Worm (Caenorhabditis elegans) whole organism, late embryonic: ENCODE results near the gene C24A3.4.

Experiments
- C08G9.2 ChIP-seq: sonication (generic microtip); optimal IDR thresholded peaks from 2 replicates; lab custom pipeline; 2016; ENCODE audit warnings: mild to moderate bottlenecking, missing genetic modification characterization, moderate library complexity, missing compliant biosample characterization
- C38D4.7 ChIP-seq: fragments of 200-800 bp; sonication (Bioruptor generic); optimal IDR thresholded peaks from 2 replicates; lab custom pipeline; 2018; ENCODE audit warnings: mild to moderate bottlenecking, missing genetic modification characterization, moderate library complexity, missing compliant biosample characterization
- F13H6.1 ChIP-seq: sonication (generic microtip); optimal IDR thresholded peaks from 2 replicates; lab custom pipeline; 2016; ENCODE audit warnings: missing genetic modification characterization, missing compliant biosample characterization
- K02D7.2 ChIP-seq: sonication (generic microtip); optimal IDR thresholded peaks from 2 replicates; lab custom pipeline; 2017; ENCODE audit warnings: mild to moderate bottlenecking, missing genetic modification characterization, missing compliant biosample characterization
- K09A11.1 ChIP-seq: sonication (generic microtip); optimal IDR thresholded peaks from 2 replicates; lab custom pipeline; 2017; ENCODE audit warnings: antibody characterized with exemption, mild to moderate bottlenecking, missing genetic modification characterization, missing compliant biosample characterization; ENCODE audit not compliant: insufficient read depth
- T23F11.4 ChIP-seq: fragments of 200-800 bp; sonication (Bioruptor generic); optimal IDR thresholded peaks from 2 replicates; lab custom pipeline; 2018; ENCODE audit warnings: mild to moderate bottlenecking, missing genetic modification characterization, missing compliant biosample characterization
- Y22D7AL.16 ChIP-seq: sonication (generic microtip); optimal IDR thresholded peaks from 2 replicates; lab custom pipeline; 2016; ENCODE audit warnings: missing genetic modification characterization, missing compliant biosample characterization
- ahr-1 ChIP-seq: sonication (generic microtip); optimal IDR thresholded peaks from 2 replicates; lab custom pipeline; 2016; ENCODE audit warnings: missing genetic modification characterization, missing compliant biosample characterization
- ama-1 ChIP-seq: fragments of 150-350 bp; optimal IDR thresholded peaks from 2 replicates; lab custom pipeline; 2014
- ceh-14 ChIP-seq: sonication (generic microtip); optimal IDR thresholded peaks from 2 replicates; lab custom pipeline; 2016; ENCODE audit warnings: missing genotype, missing genetic modification characterization, missing compliant biosample characterization
- ceh-18 ChIP-seq: sonication (generic microtip); optimal IDR thresholded peaks from 2 replicates; lab custom pipeline; 2016; ENCODE audit warnings: missing genetic modification characterization, missing compliant biosample characterization
- ceh-19 ChIP-seq: fragments of 200-800 bp; sonication (Bioruptor generic); optimal IDR thresholded peaks from 2 replicates; lab custom pipeline; 2018; ENCODE audit warnings: mild to moderate bottlenecking, missing genetic modification characterization, missing compliant biosample characterization
- ceh-22 ChIP-seq: sonication (generic microtip); optimal IDR thresholded peaks from 2 replicates; lab custom pipeline; 2017; ENCODE audit warnings: missing biosample characterization, missing genetic modification characterization
- ceh-24 ChIP-seq: sonication (generic microtip); optimal IDR thresholded peaks from 2 replicates; lab custom pipeline; 2016; ENCODE audit warnings: mild to moderate bottlenecking, missing genetic modification characterization, missing compliant biosample characterization
- ceh-34 ChIP-seq: sonication (generic microtip); optimal IDR thresholded peaks from 2 replicates; lab custom pipeline; 2016; ENCODE audit warnings: mild to moderate bottlenecking, missing genetic modification characterization, missing compliant biosample characterization
- ceh-48 ChIP-seq: sonication (generic microtip); optimal IDR thresholded peaks from 2 replicates; lab custom pipeline; 2016; ENCODE audit warnings: missing genetic modification characterization, inconsistent platforms, missing compliant biosample characterization
- ceh-6 ChIP-seq: fragments of 200-800 bp; sonication (Bioruptor generic); optimal IDR thresholded peaks from 2 replicates; lab custom pipeline; 2018; ENCODE audit warnings: mild to moderate bottlenecking, missing genetic modification characterization, missing compliant biosample characterization
- che-1 ChIP-seq: sonication (generic microtip); optimal IDR thresholded peaks from 2 replicates; lab custom pipeline; 2016; ENCODE audit warnings: mild to moderate bottlenecking, missing genetic modification characterization, missing compliant biosample characterization
- dmd-4 ChIP-seq: sonication (generic microtip); optimal IDR thresholded peaks from 2 replicates; lab custom pipeline; 2016; ENCODE audit warnings: borderline replicate concordance, missing genetic modification characterization, missing compliant biosample characterization
- elt-2 ChIP-seq: sonication (generic microtip); optimal IDR thresholded peaks from 2 replicates; lab custom pipeline; 2016; ENCODE audit warnings: missing genetic modification reagents, missing genetic modification characterization, missing compliant biosample characterization
- ets-4 ChIP-seq: sonication (generic microtip); optimal IDR thresholded peaks from 2 replicates; lab custom pipeline; 2016; ENCODE audit warnings: missing genetic modification characterization, missing compliant biosample characterization
- eyg-1 ChIP-seq: sonication (generic microtip); optimal IDR thresholded peaks from 2 replicates; lab custom pipeline; 2016; ENCODE audit warnings: missing genotype, missing genetic modification characterization, missing compliant biosample characterization
- fkh-6 ChIP-seq: sonication (generic microtip); optimal IDR thresholded peaks from 2 replicates; lab custom pipeline; 2016; ENCODE audit warnings: missing genetic modification characterization, missing compliant biosample characterization
- gmeb-2 ChIP-seq: sonication (generic microtip); optimal IDR thresholded peaks from 2 replicates; lab custom pipeline; 2016; ENCODE audit warnings: missing genetic modification characterization, inconsistent platforms, missing compliant biosample characterization
- hlh-13 ChIP-seq: fragments of 200-800 bp; sonication (Bioruptor generic); optimal IDR thresholded peaks from 2 replicates; lab custom pipeline; 2018; ENCODE audit warnings: mild to moderate bottlenecking, missing genetic modification characterization, missing compliant biosample characterization
- hlh-15 ChIP-seq: sonication (generic microtip); optimal IDR thresholded peaks from 2 replicates; lab custom pipeline; 2016; ENCODE audit warnings: missing genetic modification characterization, missing compliant biosample characterization
- hlh-30 ChIP-seq: sonication (generic microtip); optimal IDR thresholded peaks from 2 replicates; lab custom pipeline; 2017; ENCODE audit warnings: antibody characterized with exemption, missing genetic modification characterization, missing compliant biosample characterization; ENCODE audit not compliant: insufficient read depth
- hlh-6 ChIP-seq: sonication (generic microtip); optimal IDR thresholded peaks from 2 replicates; lab custom pipeline; 2016; ENCODE audit warnings: missing genotype, missing genetic modification characterization, missing compliant biosample characterization
- hlh-8 ChIP-seq: sonication (generic microtip); optimal IDR thresholded peaks from 2 replicates; lab custom pipeline; 2016; ENCODE audit warnings: missing genotype, missing genetic modification characterization, missing compliant biosample characterization
- lin-11 ChIP-seq: fragments of 200-800 bp; sonication (Bioruptor generic); optimal IDR thresholded peaks from 2 replicates; lab custom pipeline; 2018; ENCODE audit warnings: mild to moderate bottlenecking, missing genetic modification characterization, missing compliant biosample characterization
- madf-2 ChIP-seq: sonication (generic microtip); optimal IDR thresholded peaks from 2 replicates; lab custom pipeline; 2017; ENCODE audit warnings: missing genetic modification characterization, missing compliant biosample characterization
- nhr-11 ChIP-seq: fragments of 150-350 bp; optimal IDR thresholded peaks from 2 replicates; lab custom pipeline; 2014; ENCODE audit warnings: missing biosample characterization, missing genetic modification characterization
- npax-4 ChIP-seq: sonication (generic microtip); optimal IDR thresholded peaks from 2 replicates; lab custom pipeline; 2016; ENCODE audit warnings: missing genetic modification characterization, missing compliant biosample characterization
- odd-2 ChIP-seq: sonication (generic microtip); optimal IDR thresholded peaks from 2 replicates; lab custom pipeline; 2017; ENCODE audit warnings: antibody characterized with exemption, mild to moderate bottlenecking, missing genetic modification characterization, missing compliant biosample characterization
- pat-9 ChIP-seq: fragments of 200-800 bp; sonication (Bioruptor generic); optimal IDR thresholded peaks from 2 replicates; lab custom pipeline; 2018; ENCODE audit warnings: mild to moderate bottlenecking, missing genetic modification characterization, moderate library complexity, missing compliant biosample characterization
- pax-1 ChIP-seq: fragments of 150-350 bp; optimal IDR thresholded peaks from 2 replicates; lab custom pipeline; 2014; ENCODE audit warnings: missing biosample characterization, missing genetic modification characterization
- pha-2 ChIP-seq: sonication (generic microtip); optimal IDR thresholded peaks from 2 replicates; lab custom pipeline; 2017; ENCODE audit warnings: mild to moderate bottlenecking, missing genetic modification characterization, missing compliant biosample characterization
- pha-4 ChIP-seq: fragments of 150-350 bp; optimal IDR thresholded peaks from 2 replicates; lab custom pipeline; 2018; ENCODE audit warnings: missing biosample characterization, missing genetic modification reagents, missing genetic modification characterization
- pqm-1 ChIP-seq: sonication (generic microtip); optimal IDR thresholded peaks from 2 replicates; lab custom pipeline; 2016; ENCODE audit warnings: missing genetic modification characterization, missing compliant biosample characterization
- pros-1 ChIP-seq: fragments of 150-350 bp; optimal IDR thresholded peaks from 2 replicates; lab custom pipeline; 2014; ENCODE audit warnings: missing biosample characterization, missing genetic modification reagents, missing genetic modification characterization
- ref-2 ChIP-seq: sonication (generic microtip); optimal IDR thresholded peaks from 2 replicates; lab custom pipeline; 2016; ENCODE audit warnings: missing genetic modification characterization, missing compliant biosample characterization
- rnt-1 ChIP-seq: sonication (generic microtip); optimal IDR thresholded peaks from 2 replicates; lab custom pipeline; 2016; ENCODE audit warnings: missing genetic modification characterization, missing compliant biosample characterization
- sdc-2 ChIP-seq: sonication (generic microtip); optimal IDR thresholded peaks from 2 replicates; lab custom pipeline; 2016; ENCODE audit warnings: missing genotype, missing genetic modification characterization, missing compliant biosample characterization
- syd-9 ChIP-seq: sonication (generic microtip); optimal IDR thresholded peaks from 2 replicates; lab custom pipeline; 2016; ENCODE audit warnings: mild to moderate bottlenecking, missing genetic modification characterization, moderate library complexity, missing compliant biosample characterization
- tbx-7 ChIP-seq: sonication (generic microtip); optimal IDR thresholded peaks from 2 replicates; lab custom pipeline; 2016; ENCODE audit warnings: missing genotype, missing genetic modification characterization, missing compliant biosample characterization
- unc-42 ChIP-seq: sonication (generic microtip); optimal IDR thresholded peaks from 2 replicates; lab custom pipeline; 2016; ENCODE audit warnings: missing genotype, missing genetic modification characterization, missing compliant biosample characterization
- unc-55 ChIP-seq: sonication (generic microtip); optimal IDR thresholded peaks from 2 replicates; lab custom pipeline; 2017; ENCODE audit warnings: missing biosample characterization, missing genetic modification reagents, missing genetic modification characterization
- unc-86 ChIP-seq: sonication (generic microtip); optimal IDR thresholded peaks from 2 replicates; lab custom pipeline; 2016; ENCODE audit warnings: missing genetic modification characterization, missing compliant biosample characterization
- zip-5 ChIP-seq: sonication (generic microtip); optimal IDR thresholded peaks from 2 replicates; lab custom pipeline; 2016; ENCODE audit warnings: missing genetic modification characterization, missing compliant biosample characterization

C24A3.4 gene

DNA sequence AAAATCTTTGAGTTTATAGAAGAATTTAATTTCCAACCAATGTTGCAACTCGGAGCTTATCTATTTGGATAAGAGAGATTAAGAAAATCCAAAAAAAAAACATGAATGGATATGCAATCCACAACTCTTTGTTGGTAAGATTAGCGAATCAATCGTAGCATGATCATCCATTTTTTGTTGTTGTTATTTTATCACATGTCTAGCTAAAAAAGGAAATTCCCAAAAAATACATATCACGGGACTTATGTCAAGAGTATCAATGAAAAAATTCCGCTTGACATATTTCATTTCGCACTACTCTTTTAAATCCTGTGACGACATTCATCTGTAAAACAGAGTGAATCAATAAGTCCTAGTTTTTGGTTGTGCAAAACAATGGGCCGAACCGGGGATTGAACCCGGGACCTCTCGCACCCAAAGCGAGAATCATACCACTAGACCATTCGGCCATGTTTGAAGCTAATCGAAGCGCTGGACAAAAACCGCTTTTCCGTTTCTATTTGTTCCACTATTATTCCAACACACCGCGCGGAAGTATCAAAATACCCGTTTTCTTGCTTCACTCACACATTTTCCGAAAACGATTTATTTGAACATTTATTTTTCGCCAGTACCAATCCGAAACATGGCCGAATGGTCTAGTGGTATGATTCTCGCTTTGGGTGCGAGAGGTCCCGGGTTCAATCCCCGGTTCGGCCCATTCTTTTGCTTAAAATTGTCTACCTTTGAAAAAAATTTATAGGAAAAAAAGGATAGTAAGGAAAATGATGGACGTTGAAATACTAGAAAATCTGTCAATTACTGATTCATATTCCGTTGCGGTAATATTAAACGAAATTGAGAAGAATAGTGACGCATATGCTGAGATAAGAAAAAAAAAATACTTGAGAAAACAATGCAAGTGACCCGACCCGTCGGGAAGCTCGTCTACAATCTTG, 22.8 kb upstream of the C24A3.4 start (continued):
- TF ChIP-seq lin-11 (peak; percentile 35), ceh-24 (tag; lab: Kevin White, UChicago) (no peak), ama-1 (lab: Kevin White, UChicago) (no peak), nhr-11 (tag; lab: Kevin White, UChicago) (no peak), K09A11.1 (no peak), tbx-7 (tag; lab: Kevin White, UChicago) (no peak), hlh-15 (tag; lab: Kevin White, UChicago) (no peak), hlh-6 (tag; lab: Kevin White, UChicago) (peak; percentile 42), zip-5 (tag; lab: Kevin White, UChicago) (no peak), che-1 (peak; percentile 50), ceh-22 (tag; lab: Kevin White, UChicago) (no peak), pat-9 (tag; lab: Kevin White, UChicago) (no peak), npax-4 (tag; lab: Kevin White, UChicago) (no peak), odd-2 (no peak), dmd-4 (tag; lab: Kevin White, UChicago) (peak; percentile 35), ceh-48 (no peak), hlh-13 (no peak)

DNA sequence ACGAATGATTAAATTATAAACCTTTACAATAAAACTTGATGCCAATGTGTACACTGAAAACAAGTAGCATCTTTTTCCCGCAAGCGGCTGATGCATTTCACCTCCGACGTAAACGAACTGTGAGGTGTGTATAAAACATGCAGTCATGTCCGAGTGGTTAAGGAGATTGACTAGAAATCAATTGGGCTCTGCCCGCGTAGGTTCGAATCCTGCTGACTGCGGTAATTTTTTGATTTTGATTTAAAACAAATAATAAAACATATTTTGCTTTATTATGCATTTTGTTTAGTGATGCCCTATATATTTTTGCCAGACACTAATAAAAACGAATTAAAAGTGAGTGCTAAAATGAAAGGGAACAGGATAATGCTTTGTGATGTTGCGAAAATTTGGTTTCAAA, 20.7 kb upstream of the C24A3.4 start:
- TF ChIP-seq T23F11.4 (GFP tag; lab: Kevin White, UChicago) (peak; percentile 19), ceh-14 (tag; lab: Kevin White, UChicago) (peak; percentile 34), ets-4 (tag; lab: Kevin White, UChicago) (no peak), F13H6.1 (no peak), lin-11 (peak; percentile 39), sdc-2 (tag; lab: Kevin White, UChicago) (peak; percentile 31), ceh-18 (peak; percentile 21), zip-5 (tag; lab: Kevin White, UChicago) (no peak), unc-42 (peak; percentile 12), rnt-1 (tag; lab: Kevin White, UChicago) (peak; percentile 7), gmeb-2 (tag; lab: Kevin White, UChicago) (peak; percentile 50), pha-4 (tag; lab: Kevin White, UChicago) (no peak), C38D4.7 (GFP tag; lab: Kevin White, UChicago) (peak; percentile 60), K02D7.2 (tag; lab: Kevin White, UChicago) (peak; percentile 7), pax-1 (tag; lab: Kevin White, UChicago) (no peak), pha-2 (tag; lab: Kevin White, UChicago) (no peak), hlh-15 (tag; lab: Kevin White, UChicago) (no peak), madf-2 (tag; lab: Kevin White, UChicago) (peak; percentile 1), ceh-19 (GFP tag; lab: Kevin White, UChicago) (peak; percentile 20), ama-1 (lab: Kevin White, UChicago) (no peak), hlh-8 (tag; lab: Kevin White, UChicago) (peak; percentile 8), nhr-11 (tag; lab: Kevin White, UChicago) (no peak), ceh-34 (tag; lab: Kevin White, UChicago) (no peak), pros-1 (tag; lab: Kevin White, UChicago) (no peak), unc-86 (tag; lab: Kevin White, UChicago) (peak; percentile 5), syd-9 (tag; lab: Kevin White, UChicago) (no peak), ref-2 (tag; lab: Kevin White, UChicago) (no peak), eyg-1 (no peak), ceh-48 (no peak), pat-9 (tag; lab: Kevin White, UChicago) (no peak), fkh-6 (tag; lab: Kevin White, UChicago) (no peak), hlh-13 (peak; percentile 32), unc-55 (GFP tag; lab: Kevin White, UChicago) (no peak), elt-2 (tag; lab: Kevin White, UChicago) (peak; percentile 45), npax-4 (tag; lab: Kevin White, UChicago) (peak; percentile 31), ahr-1 (no peak), C08G9.2 (tag; lab: Kevin White, UChicago) (peak; percentile 3), Y22D7AL.16 (tag; lab: Kevin White, UChicago) (peak; percentile 39), ceh-6 (peak; percentile 51), pqm-1 (tag; lab: Kevin White, UChicago) (no peak), hlh-30 (tag; lab: Kevin White, UChicago) (no peak)
